Fruit fly (Drosophila melanogaster): ENCODE measurements around the gene CG9578.

CG9578 gene

DNA sequence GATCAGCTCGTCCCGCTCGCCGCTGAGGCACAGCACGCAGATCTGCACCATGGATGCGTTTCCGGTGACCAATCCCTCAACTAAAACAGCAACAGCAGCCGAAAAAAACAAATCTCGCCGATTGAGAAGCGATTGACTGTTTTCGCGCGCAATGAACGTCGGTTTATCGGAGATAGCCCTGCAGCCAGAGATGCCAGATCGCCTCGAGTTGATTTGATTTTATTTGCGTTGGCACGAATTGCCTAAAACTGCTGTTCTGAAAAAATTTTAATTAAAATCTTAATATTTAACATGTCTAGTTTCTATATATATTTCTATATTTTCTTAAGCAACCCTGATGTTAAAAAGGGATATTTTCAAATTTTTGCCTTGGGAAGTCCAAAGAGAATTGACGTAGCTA is 7.4 kb upstream of the CG9578 start (continued):
- TF ChIP-seq CG6791 (GFP tag; IDR thresholded peaks at IDR 0.05; ENCODE audit: partially characterized antibody) (0 out of 3 replicates have a peak, but pooled peaks have one; percentile 26), Tbp (GFP tag; optimal IDR thresholded peaks at IDR 0.05) (no peak), Dad (GFP tag; optimal IDR thresholded peaks at IDR 0.05) (no peak), CG15269 (tag; optimal IDR thresholded peaks at IDR 0.05) (no peak), unc-4 (GFP tag; IDR thresholded peaks at IDR 0.05; ENCODE audit: partially characterized antibody) (no peak), CG11723 (GFP tag; optimal IDR thresholded peaks at IDR 0.05) (no peak), Nf-YA (GFP tag; IDR thresholded peaks at IDR 0.05) (no peak), Sry-δ (GFP tag; optimal IDR thresholded peaks at IDR 0.05) (peak; percentile 36), shn (GFP tag; optimal IDR thresholded peaks at IDR 0.05) (no peak), CG17612 (GFP tag; IDR thresholded peaks at IDR 0.05) (no peak), CG31224 (GFP tag; IDR thresholded peaks at IDR 0.05) (no peak), fd64A (GFP tag; optimal IDR thresholded peaks at IDR 0.05) (no peak), CG6765 (GFP tag; optimal IDR thresholded peaks at IDR 0.05) (no peak), gem (tag; optimal IDR thresholded peaks at IDR 0.05) (peak; percentile 27), Oli (tag; optimal IDR thresholded peaks at IDR 0.05) (no peak), dm (GFP tag; optimal IDR thresholded peaks at IDR 0.05) (no peak), CG18262 (tag; optimal IDR thresholded peaks at IDR 0.05) (no peak), knrl (GFP tag; IDR thresholded peaks at IDR 0.05; ENCODE audit: partially characterized antibody) (no peak), CG8089 (GFP tag; optimal IDR thresholded peaks at IDR 0.05) (no peak), org-1 (GFP tag; optimal IDR thresholded peaks at IDR 0.05) (no peak), lola (GFP tag; optimal IDR thresholded peaks at IDR 0.05) (no peak), scrt (GFP tag; optimal IDR thresholded peaks at IDR 0.05) (no peak), chif (GFP tag; optimal IDR thresholded peaks at IDR 0.05) (no peak), ken (GFP tag; IDR thresholded peaks at IDR 0.05) (no peak), CG6272 (GFP tag; IDR thresholded peaks at IDR 0.05) (no peak), CG7271 (tag; optimal IDR thresholded peaks at IDR 0.05) (no peak), CG4707 (GFP tag; optimal IDR thresholded peaks at IDR 0.05) (no peak), sens (GFP tag) (peak; percentile 19), CG10267 (tag; optimal IDR thresholded peaks at IDR 0.05) (peak; percentile 28), CG12299 (tag; optimal IDR thresholded peaks at IDR 0.05) (no peak), CG2202 (tag; optimal IDR thresholded peaks at IDR 0.05) (no peak), pros (GFP tag; optimal IDR thresholded peaks at IDR 0.05) (no peak), CG1529 (GFP tag; optimal IDR thresholded peaks at IDR 0.05) (no peak), danr (GFP tag; IDR thresholded peaks at IDR 0.05) (no peak), CG10366 (GFP tag; IDR thresholded peaks at IDR 0.05) (no peak), HmgD (GFP tag; optimal IDR thresholded peaks at IDR 0.05) (no peak), fd96Cb (tag; optimal IDR thresholded peaks at IDR 0.05) (no peak), dmrt99B (tag; optimal IDR thresholded peaks at IDR 0.05) (no peak), CG4328 (GFP tag; optimal IDR thresholded peaks at IDR 0.05) (no peak), zfh1 (GFP tag; IDR thresholded peaks at IDR 0.05) (no peak), z (GFP tag; IDR thresholded peaks at IDR 0.05) (no peak), ems (GFP tag; optimal IDR thresholded peaks at IDR 0.05) (no peak), Xrp1 (GFP tag; IDR thresholded peaks at IDR 0.05) (no peak), Atf-2 (GFP tag; optimal IDR thresholded peaks at IDR 0.05) (no peak), crc (GFP tag; optimal IDR thresholded peaks at IDR 0.05) (no peak), fd102C (GFP tag; optimal IDR thresholded peaks at IDR 0.05) (no peak), TFAM (GFP tag; optimal IDR thresholded peaks at IDR 0.05) (no peak), mirr (GFP tag; optimal IDR thresholded peaks at IDR 0.05) (no peak), btn (GFP tag; optimal IDR thresholded peaks at IDR 0.05) (no peak), CG33213 (GFP tag; optimal IDR thresholded peaks at IDR 0.05) (no peak), CG15011 (GFP tag; optimal IDR thresholded peaks at IDR 0.05) (no peak), phol (tag; optimal IDR thresholded peaks at IDR 0.05) (no peak)
